Fruit fly (Drosophila melanogaster) whole organism, embryonic: Measurements from ENCODE around the gene fok.
A peak's percentile ranks its signal among the peaks of the same experiment; 100 is the strongest.

Experiments used
- Asciz ChIP-seq: fragments of 200-800 bp; sonication (Bioruptor generic); optimal IDR thresholded peaks from 2 replicates; lab custom pipeline; 2017; ENCODE audit warnings: missing biosample characterization, mild to moderate bottlenecking, missing genetic modification characterization, missing genetic modification reagents
- CG10147 ChIP-seq: fragments of 200-800 bp; sonication (Bioruptor generic); optimal IDR thresholded peaks from 2 replicates; lab custom pipeline; 2019; ENCODE audit warnings: missing biosample characterization, mild to moderate bottlenecking, missing genetic modification characterization, moderate library complexity
- CG10274 ChIP-seq: fragments of 200-800 bp; sonication (Bioruptor generic); optimal IDR thresholded peaks from 3 replicates; lab custom pipeline; 2017; ENCODE audit warnings: missing biosample characterization, mild to moderate bottlenecking, missing genetic modification characterization
- CG11560 ChIP-seq: fragments of 200-800 bp; sonication (Bioruptor generic); IDR thresholded peaks from 3 replicates; pipeline ENCODE4 v1.3.6; 2022; ENCODE audit warnings: missing biosample characterization, missing genetic modification characterization
- CG12071 ChIP-seq: fragments of 200-800 bp; sonication (Bioruptor generic); optimal IDR thresholded peaks from 3 replicates; lab custom pipeline; 2018; ENCODE audit warnings: missing biosample characterization, mild to moderate bottlenecking, missing genetic modification characterization
- CG14965 ChIP-seq: fragments of 200-800 bp; sonication (Bioruptor generic); optimal IDR thresholded peaks from 2 replicates; lab custom pipeline; 2016; ENCODE audit warnings: missing biosample characterization, missing genetic modification characterization, borderline replicate concordance
- CG17361 ChIP-seq: fragments of 200-800 bp; sonication (Bioruptor generic); IDR thresholded peaks from 3 replicates; pipeline ENCODE4 v1.3.6; 2022; ENCODE audit warnings: missing biosample characterization, missing genetic modification characterization
- CG2120 ChIP-seq: fragments of 200-800 bp; sonication (Bioruptor generic); optimal IDR thresholded peaks from 3 replicates; lab custom pipeline; 2016; ENCODE audit warnings: missing biosample characterization, missing genetic modification characterization
- CG31388 ChIP-seq: fragments of 200-800 bp; sonication (Bioruptor generic); optimal IDR thresholded peaks from 2 replicates; lab custom pipeline; 2016; ENCODE audit warnings: missing biosample characterization, missing genetic modification characterization
- CG31441 ChIP-seq: fragments of 200-800 bp; sonication (Bioruptor generic); IDR thresholded peaks from 2 replicates; pipeline ENCODE4 v1.3.6; 2022; ENCODE audit warnings: missing biosample characterization, missing genetic modification characterization
- CG3407 ChIP-seq: fragments of 200-800 bp; sonication (Bioruptor generic); optimal IDR thresholded peaks from 2 replicates; lab custom pipeline; 2018; ENCODE audit warnings: missing biosample characterization, mild to moderate bottlenecking, missing genetic modification characterization
- CG34376 ChIP-seq: fragments of 200-800 bp; sonication (Bioruptor generic); optimal IDR thresholded peaks from 2 replicates; lab custom pipeline; 2018; ENCODE audit warnings: missing biosample characterization, mild to moderate bottlenecking, missing genetic modification characterization
- CG4328 ChIP-seq: fragments of 200-800 bp; sonication (Bioruptor generic); optimal IDR thresholded peaks from 3 replicates; lab custom pipeline; 2017; ENCODE audit warnings: missing biosample characterization, missing genetic modification reagents, missing genetic modification characterization
- CG6254 ChIP-seq: fragments of 200-800 bp; sonication (Bioruptor generic); optimal IDR thresholded peaks from 3 replicates; lab custom pipeline; 2017; ENCODE audit warnings: mild to moderate bottlenecking, missing biosample characterization, missing genetic modification reagents, missing genetic modification characterization
- CG6813 ChIP-seq: fragments of 200-800 bp; sonication (Bioruptor generic); optimal IDR thresholded peaks from 2 replicates; lab custom pipeline; 2017; ENCODE audit warnings: missing biosample characterization, missing genetic modification characterization, mild to moderate bottlenecking, moderate library complexity, missing genetic modification reagents
- CG8924 ChIP-seq: fragments of 200-800 bp; optimal IDR thresholded peaks from 3 replicates; lab custom pipeline; 2019; ENCODE audit warnings: missing biosample characterization, mild to moderate bottlenecking, missing genetic modification characterization, moderate library complexity
- CG9215 ChIP-seq: fragments of 200-800 bp; sonication (Bioruptor generic); IDR thresholded peaks from 2 replicates; pipeline ENCODE4 v1.3.6; 2022; ENCODE audit warnings: missing biosample characterization, missing genetic modification characterization
- CG9609 ChIP-seq: fragments of 200-800 bp; sonication (Bioruptor generic); optimal IDR thresholded peaks from 3 replicates; lab custom pipeline; 2016; ENCODE audit warnings: missing biosample characterization, missing genetic modification characterization
- Dip3 ChIP-seq: fragments of 200-800 bp; sonication (Bioruptor generic); optimal IDR thresholded peaks from 3 replicates; lab custom pipeline; 2016; ENCODE audit warnings: missing biosample characterization, missing genetic modification characterization
- Drgx ChIP-seq: fragments of 200-800 bp; sonication (Bioruptor generic); IDR thresholded peaks from 2 replicates; pipeline ENCODE4 v1.3.6; 2022; ENCODE audit warnings: missing biosample characterization, missing genetic modification characterization
- HLH54F ChIP-seq: fragments of 200-800 bp; sonication (Bioruptor generic); optimal IDR thresholded peaks from 3 replicates; lab custom pipeline; 2016; ENCODE audit warnings: missing biosample characterization, missing genetic modification characterization
- Hmr ChIP-seq: fragments of 200-800 bp; sonication (Bioruptor generic); optimal IDR thresholded peaks from 3 replicates; lab custom pipeline; 2017; ENCODE audit warnings: mild to moderate bottlenecking, missing biosample characterization, missing genetic modification reagents, missing genetic modification characterization
- Hr78 ChIP-seq, 2 experiments: fragments of 200-800 bp in 1 of 2; fragments of >200 bp in 1 of 2; sonication (Bioruptor generic) in 1 of 2; optimal IDR thresholded peaks; 2 replicates each; lab custom pipeline; 2017 to 2019; ENCODE audit warnings: missing biosample characterization in 2 of 2, missing genetic modification characterization in 2 of 2, mild to moderate bottlenecking in 1 of 2, moderate library complexity in 1 of 2
- Jarid2 ChIP-seq: fragments of 200-800 bp; sonication (Bioruptor generic); optimal IDR thresholded peaks from 3 replicates; lab custom pipeline; 2017; ENCODE audit warnings: mild to moderate bottlenecking, missing biosample characterization, missing genetic modification reagents, missing genetic modification characterization
- Meics ChIP-seq: fragments of 200-800 bp; sonication (Bioruptor generic); optimal IDR thresholded peaks from 2 replicates; lab custom pipeline; 2017; ENCODE audit warnings: missing biosample characterization, mild to moderate bottlenecking, missing genetic modification characterization
- Mrtf ChIP-seq: fragments of 200-800 bp; sonication (Bioruptor generic); IDR thresholded peaks from 3 replicates; pipeline ENCODE4 v1.3.6; 2022; ENCODE audit warnings: missing biosample characterization, missing genetic modification characterization
- NK7.1 ChIP-seq: fragments of 200-800 bp; sonication (Bioruptor generic); optimal IDR thresholded peaks from 3 replicates; lab custom pipeline; 2016; ENCODE audit warnings: missing biosample characterization, missing genetic modification characterization
- Oli ChIP-seq: fragments of 200-800 bp; sonication (Bioruptor generic); optimal IDR thresholded peaks from 2 replicates; lab custom pipeline; 2018; ENCODE audit warnings: missing biosample characterization, mild to moderate bottlenecking, missing genetic modification characterization, moderate library complexity
- PHDP ChIP-seq: fragments of 200-800 bp; sonication (Bioruptor generic); optimal IDR thresholded peaks from 3 replicates; lab custom pipeline; 2018; ENCODE audit warnings: missing biosample characterization, mild to moderate bottlenecking, missing genetic modification characterization, moderate library complexity
- Ravus ChIP-seq: fragments of 200-800 bp; sonication (Bioruptor generic); IDR thresholded peaks from 2 replicates; pipeline ENCODE4 v1.3.6; 2022; ENCODE audit warnings: missing biosample characterization, missing genetic modification characterization
- ash1 ChIP-seq: fragments of 200-800 bp; sonication (Bioruptor generic); optimal IDR thresholded peaks from 2 replicates; lab custom pipeline; 2018; ENCODE audit warnings: missing biosample characterization, mild to moderate bottlenecking, missing genetic modification characterization
- cg ChIP-seq: fragments of 200-800 bp; sonication (Bioruptor generic); optimal IDR thresholded peaks from 3 replicates; lab custom pipeline; 2019; ENCODE audit warnings: missing biosample characterization, mild to moderate bottlenecking, missing genetic modification characterization, moderate library complexity
- crol ChIP-seq: fragments of 200-800 bp; sonication (Bioruptor generic); IDR thresholded peaks from 2 replicates; pipeline ENCODE4 v1.3.6; 2022; ENCODE audit warnings: missing biosample characterization, missing genetic modification characterization
- dpn ChIP-seq, 2 experiments: fragments of 200-800 bp; sonication (Bioruptor generic); optimal IDR thresholded peaks; 3 replicates each; lab custom pipeline; 2016; ENCODE audit warnings: missing biosample characterization in 2 of 2, missing genetic modification characterization in 2 of 2
- hbn ChIP-seq: fragments of 200-800 bp; sonication (Bioruptor generic); IDR thresholded peaks from 2 replicates; pipeline ENCODE4 v1.3.6; 2022; ENCODE audit warnings: missing biosample characterization, missing genetic modification characterization; ENCODE audit not compliant: partially characterized antibody
- hkb ChIP-seq, 2 experiments: fragments of 200-800 bp in 1 of 2; fragments of >200 bp in 1 of 2; sonication (Bioruptor generic) in 1 of 2; IDR thresholded peaks in 1 of 2; optimal IDR thresholded peaks in 1 of 2; 2 replicates each; pipeline versions ENCODE4 v1.3.6 to Lab custom; 2017 to 2022; ENCODE audit warnings: missing biosample characterization in 1 of 2, missing genetic modification characterization in 1 of 2
- insv ChIP-seq, 2 experiments: fragments of 200-800 bp; sonication (Bioruptor generic); optimal IDR thresholded peaks; 3 replicates each; lab custom pipeline; 2016 to 2018; ENCODE audit warnings: missing biosample characterization in 2 of 2, missing genetic modification characterization in 2 of 2
- lab ChIP-seq: fragments of 200-800 bp; sonication (Bioruptor generic); optimal IDR thresholded peaks from 3 replicates; lab custom pipeline; 2017; ENCODE audit warnings: missing biosample characterization, missing genetic modification characterization, mild to moderate bottlenecking, moderate library complexity, missing genetic modification reagents
- nau ChIP-seq: fragments of 200-800 bp; sonication (Bioruptor generic); optimal IDR thresholded peaks from 3 replicates; lab custom pipeline; 2017; ENCODE audit warnings: missing biosample characterization, mild to moderate bottlenecking, missing genetic modification characterization, missing genetic modification reagents
- nerfin-1 ChIP-seq: fragments of 200-800 bp; sonication (Bioruptor generic); optimal IDR thresholded peaks from 3 replicates; lab custom pipeline; 2019; ENCODE audit warnings: missing biosample characterization, mild to moderate bottlenecking, missing genetic modification characterization, moderate library complexity
- odd ChIP-seq: fragments of 200-800 bp; sonication (Bioruptor generic); optimal IDR thresholded peaks from 2 replicates; lab custom pipeline; 2017; ENCODE audit warnings: missing biosample characterization, mild to moderate bottlenecking, missing genetic modification characterization
- p53 ChIP-seq: fragments of 200-800 bp; sonication (Bioruptor generic); optimal IDR thresholded peaks from 2 replicates; lab custom pipeline; 2016; ENCODE audit warnings: missing biosample characterization, missing genetic modification characterization
- pita ChIP-seq: fragments of 200-800 bp; sonication (Bioruptor generic); optimal IDR thresholded peaks from 2 replicates; lab custom pipeline; 2017; ENCODE audit warnings: missing biosample characterization, mild to moderate bottlenecking, missing genetic modification characterization
- pzg ChIP-seq: fragments of 200-800 bp; sonication (Bioruptor generic); optimal IDR thresholded peaks from 3 replicates; lab custom pipeline; 2018; ENCODE audit warnings: missing biosample characterization, mild to moderate bottlenecking, missing genetic modification characterization, moderate library complexity
- schlank ChIP-seq: fragments of 200-800 bp; sonication (Bioruptor generic); optimal IDR thresholded peaks from 2 replicates; lab custom pipeline; 2018; ENCODE audit warnings: missing biosample characterization, mild to moderate bottlenecking, missing genetic modification characterization
- tin ChIP-seq: fragments of 200-800 bp; sonication (Bioruptor generic); optimal IDR thresholded peaks from 3 replicates; lab custom pipeline; 2016; ENCODE audit warnings: missing biosample characterization, missing genetic modification characterization
- tna ChIP-seq: fragments of 200-800 bp; sonication (Bioruptor generic); IDR thresholded peaks from 2 replicates; pipeline ENCODE4 v1.3.6; 2022; ENCODE audit warnings: missing biosample characterization, missing genetic modification characterization; ENCODE audit not compliant: partially characterized antibody
- wor ChIP-seq: fragments of 200-800 bp; sonication (Bioruptor generic); IDR thresholded peaks from 2 replicates; pipeline ENCODE4 v1.3.6; 2022; ENCODE audit warnings: missing biosample characterization, missing genetic modification characterization

fok gene

DNA sequence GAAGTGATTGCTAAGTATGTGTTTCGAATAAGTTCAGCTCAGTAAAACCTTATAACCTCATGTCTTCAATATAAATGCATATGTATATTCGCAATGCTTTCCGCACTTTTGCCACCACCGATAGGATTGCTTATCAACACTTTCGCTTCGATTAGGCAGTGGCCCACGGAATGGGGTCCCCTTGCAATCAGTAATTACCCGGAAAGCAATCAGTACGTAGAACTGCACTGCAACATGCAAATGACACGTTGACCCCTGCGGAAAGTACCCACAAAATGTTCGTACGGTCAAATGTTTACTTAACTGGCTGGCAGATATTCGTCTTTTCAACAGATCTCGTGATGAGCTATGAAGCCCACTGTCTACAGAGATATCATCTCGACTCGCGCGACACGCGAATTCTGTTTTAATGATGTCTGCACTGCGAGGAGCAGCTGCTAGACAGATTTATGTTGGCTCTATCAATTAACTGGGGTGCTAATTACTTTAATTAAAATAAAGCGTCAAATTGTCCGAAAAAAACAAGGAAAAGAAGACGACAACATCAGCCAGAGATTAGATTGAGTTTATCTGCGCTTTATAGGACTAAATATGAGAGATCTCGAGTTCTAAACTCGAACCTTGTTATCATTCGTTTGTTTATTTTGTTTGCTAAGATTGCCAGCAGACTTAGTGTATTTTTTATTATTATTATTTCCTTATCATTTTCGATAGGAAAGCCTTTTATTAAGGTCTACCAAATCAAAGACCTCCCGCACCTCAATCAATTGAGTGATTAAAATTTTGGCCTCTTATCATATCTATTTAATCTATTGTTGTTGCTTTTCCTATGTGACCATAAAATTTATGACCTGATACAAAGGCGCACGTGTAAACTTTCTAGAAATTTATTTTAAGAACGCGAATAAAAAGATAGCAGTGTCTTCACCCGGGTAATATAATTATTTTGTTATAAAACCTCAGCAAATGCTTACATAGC lies 7.2 kb downstream of the fok start (continued):
- peak; percentile 5 for TF ChIP-seq CG6254 (GFP tag; lab: Kevin White, UChicago)
- peak; percentile 27 for TF ChIP-seq odd (GFP tag; lab: Kevin White, UChicago)
- peak; percentile 12 for TF ChIP-seq CG8924 (tag; lab: Kevin White, UChicago)
- TF ChIP-seq Ravus (GFP tag; lab: Robert Waterston, UW) = no peak
- TF ChIP-seq pita = no peak
- TF ChIP-seq CG17361 (GFP tag; lab: Robert Waterston, UW) = no peak
- no peak for TF ChIP-seq CG9215 (GFP tag; lab: Robert Waterston, UW)
- peak; percentile 7 for TF ChIP-seq Meics (GFP tag; lab: Kevin White, UChicago)
- TF ChIP-seq schlank (tag; lab: Kevin White, UChicago) = no peak
- TF ChIP-seq ash1 (GFP tag; lab: Kevin White, UChicago) = no peak
- TF ChIP-seq HLH54F (GFP tag; lab: Kevin White, UChicago) = no peak
- peak; percentile 15 for TF ChIP-seq CG6813 (GFP tag; lab: Kevin White, UChicago)
- TF ChIP-seq dpn (GFP tag; optimal IDR thresholded peaks at IDR 0.05; lab: Kevin White, UChicago) = no peak
- TF ChIP-seq p53 = no peak
- peak in 1 of 2 experiments; percentile 26 for TF ChIP-seq Hr78 (GFP tag; optimal IDR thresholded peaks at IDR 0.05; lab: Kevin White, UChicago)
- TF ChIP-seq CG34376 = peak; percentile 74
- TF ChIP-seq CG12071 = no peak
- no peak for TF ChIP-seq CG11560 (tag; lab: Robert Waterston, UW)
- peak; percentile 42 for TF ChIP-seq lab (GFP tag; lab: Kevin White, UChicago)
- TF ChIP-seq CG4328 (GFP tag; lab: Kevin White, UChicago) = peak; percentile 25
- 0 out of 2 replicates have a peak, but pooled peaks have one; percentile 18 for TF ChIP-seq CG31441 (GFP tag; lab: Robert Waterston, UW)
- TF ChIP-seq crol (GFP tag; lab: Robert Waterston, UW) = no peak
- TF ChIP-seq wor (GFP tag; lab: Robert Waterston, UW) = no peak
- no peak for TF ChIP-seq hbn
- no peak for TF ChIP-seq insv (GFP tag; optimal IDR thresholded peaks at IDR 0.05; lab: Kevin White, UChicago)
- no peak for TF ChIP-seq Mrtf (GFP tag; lab: Robert Waterston, UW)
- TF ChIP-seq CG10274 = no peak
- no peak for TF ChIP-seq CG14965
- peak; percentile 16 for TF ChIP-seq Asciz (GFP tag; lab: Kevin White, UChicago)
- no peak for TF ChIP-seq CG31388 (GFP tag; lab: Kevin White, UChicago)
- no peak for TF ChIP-seq pzg
- TF ChIP-seq Jarid2 = no peak
- TF ChIP-seq cg (GFP tag; lab: Kevin White, UChicago) = no peak
- no peak for TF ChIP-seq Oli (tag; lab: Kevin White, UChicago)
- no peak for TF ChIP-seq hkb (optimal IDR thresholded peaks at IDR 0.05; lab: Kevin White, UChicago)
- no peak for TF ChIP-seq hkb (GFP tag; IDR thresholded peaks at IDR 0.05; lab: Robert Waterston, UW)
- TF ChIP-seq Hmr (GFP tag; lab: Kevin White, UChicago) = peak; percentile 16

- peak; percentile 24 for TF ChIP-seq Dip3 (GFP tag; lab: Kevin White, UChicago)
- TF ChIP-seq nerfin-1 = no peak
- TF ChIP-seq tin (GFP tag; lab: Kevin White, UChicago) = peak; percentile 52
- no peak for TF ChIP-seq Drgx
- peak; percentile 15 for TF ChIP-seq CG3407 (GFP tag; lab: Kevin White, UChicago)
- TF ChIP-seq nau = no peak
- TF ChIP-seq NK7.1 = peak; percentile 16
- TF ChIP-seq CG9609 (GFP tag; lab: Kevin White, UChicago) = no peak
- TF ChIP-seq tna (GFP tag; lab: Robert Waterston, UW) = no peak
- peak; percentile 74 for TF ChIP-seq CG2120 (GFP tag; lab: Kevin White, UChicago)
- peak; percentile 57 for TF ChIP-seq PHDP (tag; lab: Kevin White, UChicago)
- TF ChIP-seq CG10147 (GFP tag; lab: Kevin White, UChicago) = peak; percentile 56
These were observed 9.6 kb downstream of the fok start, which contains the start of the genes pr and neb for dm6 chr2L:20075234-20075803. TSS of gene pr (minus strand) at chr2L:20075458. TSS of gene neb (plus strand) at chr2L:20075757.
